Fruit fly (Drosophila melanogaster) whole organism, embryonic: ENCODE results near the gene TwdlS.

Experiments used
- Abd-B ChIP-seq: fragments of 200-800 bp; sonication (Bioruptor generic); optimal IDR thresholded peaks from 2 replicates; lab custom pipeline; 2018; ENCODE audit warnings: missing biosample characterization, mild to moderate bottlenecking, missing genetic modification characterization, moderate library complexity
- Awh ChIP-seq: fragments of 200-800 bp; sonication (Bioruptor generic); IDR thresholded peaks from 2 replicates; pipeline ENCODE4, ENCODE4 v1.3.6; 2022; ENCODE audit warnings: missing biosample characterization, missing genetic modification characterization
- CG10147 ChIP-seq: fragments of 200-800 bp; sonication (Bioruptor generic); optimal IDR thresholded peaks from 2 replicates; lab custom pipeline; 2019; ENCODE audit warnings: missing biosample characterization, mild to moderate bottlenecking, missing genetic modification characterization, moderate library complexity
- CG12104 ChIP-seq: fragments of 200-800 bp; sonication (Bioruptor generic); optimal IDR thresholded peaks from 3 replicates; lab custom pipeline; 2016; ENCODE audit warnings: missing biosample characterization, missing genetic modification characterization
- CG12769 ChIP-seq: fragments of 200-800 bp; sonication (Bioruptor generic); optimal IDR thresholded peaks from 2 replicates; lab custom pipeline; 2019; ENCODE audit warnings: missing biosample characterization, mild to moderate bottlenecking, missing genetic modification characterization, moderate library complexity
- CG13624 ChIP-seq: fragments of 200-800 bp; sonication (Bioruptor generic); optimal IDR thresholded peaks from 2 replicates; lab custom pipeline; 2016; ENCODE audit warnings: missing biosample characterization, missing genetic modification characterization
- CG13894 ChIP-seq: fragments of 200-800 bp; sonication (Bioruptor generic); optimal IDR thresholded peaks from 3 replicates; lab custom pipeline; 2018; ENCODE audit warnings: missing biosample characterization, mild to moderate bottlenecking, missing genetic modification characterization, moderate library complexity
- CG1602 ChIP-seq: fragments of 200-800 bp; sonication (Bioruptor generic); optimal IDR thresholded peaks from 3 replicates; lab custom pipeline; 2016; ENCODE audit warnings: missing biosample characterization, missing genetic modification characterization
- CG16813 ChIP-seq: fragments of 200-800 bp; sonication (Bioruptor generic); IDR thresholded peaks from 3 replicates; pipeline ENCODE4 v1.3.6; 2022; ENCODE audit warnings: missing biosample characterization, missing genetic modification characterization; ENCODE audit not compliant: partially characterized antibody
- CG17328 ChIP-seq: fragments of 200-800 bp; sonication (Bioruptor generic); IDR thresholded peaks from 2 replicates; pipeline ENCODE4 v1.3.6; 2022; ENCODE audit warnings: missing biosample characterization, missing genetic modification characterization
- CG18476 ChIP-seq: fragments of 200-800 bp; sonication (Bioruptor generic); optimal IDR thresholded peaks from 2 replicates; lab custom pipeline; 2016; ENCODE audit warnings: missing biosample characterization, mild to moderate bottlenecking, missing genetic modification characterization
- CG2116 ChIP-seq: fragments of 200-800 bp; sonication (Bioruptor generic); optimal IDR thresholded peaks from 3 replicates; lab custom pipeline; 2018; ENCODE audit warnings: missing biosample characterization, mild to moderate bottlenecking, missing genetic modification characterization
- CG2129 ChIP-seq: fragments of 200-800 bp; sonication (Bioruptor generic); IDR thresholded peaks from 2 replicates; pipeline ENCODE4 v1.3.6; 2022; ENCODE audit warnings: missing biosample characterization, missing genetic modification characterization; ENCODE audit not compliant: partially characterized antibody
- CG30431 ChIP-seq: fragments of 200-800 bp; sonication (Bioruptor generic); optimal IDR thresholded peaks from 2 replicates; lab custom pipeline; 2017; ENCODE audit warnings: missing biosample characterization, missing genetic modification characterization
- CG4328 ChIP-seq: fragments of 200-800 bp; sonication (Bioruptor generic); optimal IDR thresholded peaks from 3 replicates; lab custom pipeline; 2017; ENCODE audit warnings: missing biosample characterization, missing genetic modification reagents, missing genetic modification characterization
- CG4424 ChIP-seq: fragments of 200-800 bp; sonication (Bioruptor generic); optimal IDR thresholded peaks from 3 replicates; lab custom pipeline; 2016; ENCODE audit warnings: missing biosample characterization, missing genetic modification characterization
- CG5180 ChIP-seq: fragments of 200-800 bp; sonication (Bioruptor generic); optimal IDR thresholded peaks from 3 replicates; lab custom pipeline; 2017; ENCODE audit warnings: missing biosample characterization, missing genetic modification characterization, mild to moderate bottlenecking, moderate library complexity, missing genetic modification reagents
- CG6272 ChIP-seq: fragments of 200-800 bp; sonication (Bioruptor generic); IDR thresholded peaks from 2 replicates; pipeline ENCODE4 v1.3.6; 2022; ENCODE audit warnings: missing biosample characterization, missing genetic modification characterization
- CG7786 ChIP-seq: fragments of 200-800 bp; sonication (Bioruptor generic); optimal IDR thresholded peaks from 2 replicates; lab custom pipeline; 2016; ENCODE audit warnings: missing biosample characterization, missing genetic modification characterization
- CG8944 ChIP-seq: fragments of 200-800 bp; sonication (Bioruptor generic); optimal IDR thresholded peaks from 3 replicates; lab custom pipeline; 2016; ENCODE audit warnings: missing biosample characterization, missing genetic modification characterization
- CG9609 ChIP-seq: fragments of 200-800 bp; sonication (Bioruptor generic); optimal IDR thresholded peaks from 3 replicates; lab custom pipeline; 2016; ENCODE audit warnings: missing biosample characterization, missing genetic modification characterization
- CG9817 ChIP-seq: fragments of 200-800 bp; sonication (Bioruptor generic); optimal IDR thresholded peaks from 2 replicates; lab custom pipeline; 2018; ENCODE audit warnings: missing biosample characterization, mild to moderate bottlenecking, missing genetic modification characterization, moderate library complexity
- E2f2 ChIP-seq: fragments of 200-800 bp; sonication (Bioruptor generic); IDR thresholded peaks from 2 replicates; pipeline ENCODE4 v1.3.6; 2022; ENCODE audit warnings: missing biosample characterization, missing genetic modification characterization
- HHEX ChIP-seq: fragments of 200-800 bp; sonication (Bioruptor generic); optimal IDR thresholded peaks from 3 replicates; lab custom pipeline; 2017; ENCODE audit warnings: missing biosample characterization, mild to moderate bottlenecking, missing genetic modification characterization, missing genetic modification reagents
- Ssrp ChIP-seq: fragments of 200-800 bp; sonication (Bioruptor generic); optimal IDR thresholded peaks from 2 replicates; lab custom pipeline; 2018; ENCODE audit warnings: missing biosample characterization, mild to moderate bottlenecking, missing genetic modification characterization, moderate library complexity
- Stat92E ChIP-seq, 3 experiments: fragments of >200 bp in 2 of 3; fragments of 200-800 bp in 1 of 3; sonication (Bioruptor generic) in 1 of 3; optimal IDR thresholded peaks; 2 replicates each; lab custom pipeline; 2017 to 2019; ENCODE audit warnings: missing biosample characterization in 3 of 3, missing genetic modification characterization in 3 of 3, mild to moderate bottlenecking in 1 of 3, moderate library complexity in 1 of 3
- TFAM ChIP-seq: fragments of 200-800 bp; sonication (Bioruptor generic); optimal IDR thresholded peaks from 2 replicates; lab custom pipeline; 2017; ENCODE audit warnings: missing biosample characterization, missing genetic modification characterization, inconsistent platforms
- abd-A ChIP-seq: fragments of 200-800 bp; sonication (Bioruptor generic); optimal IDR thresholded peaks from 3 replicates; lab custom pipeline; 2019; ENCODE audit warnings: missing biosample characterization, mild to moderate bottlenecking, missing genetic modification characterization, moderate library complexity
- aop ChIP-seq: fragments of 200-800 bp; sonication (Bioruptor generic); IDR thresholded peaks from 2 replicates; pipeline ENCODE4 v1.3.6; 2022; ENCODE audit warnings: missing biosample characterization, missing genetic modification characterization
- bab2 ChIP-seq: fragments of 200-800 bp; sonication (Bioruptor generic); optimal IDR thresholded peaks from 2 replicates; lab custom pipeline; 2016; ENCODE audit warnings: missing biosample characterization, missing genetic modification characterization
- cad ChIP-seq: fragments of >200 bp; optimal IDR thresholded peaks from 2 replicates; lab custom pipeline; 2017; ENCODE audit warnings: missing biosample characterization, missing genetic modification characterization
- chinmo ChIP-seq: fragments of 200-800 bp; sonication (Bioruptor generic); IDR thresholded peaks from 4 replicates; pipeline ENCODE4 v1.3.6; 2022; ENCODE audit warnings: missing biosample characterization, missing genetic modification characterization; ENCODE audit not compliant: partially characterized antibody
- crc ChIP-seq: fragments of 200-800 bp; sonication (Bioruptor generic); optimal IDR thresholded peaks from 2 replicates; lab custom pipeline; 2016; ENCODE audit warnings: missing biosample characterization, missing genetic modification characterization
- disco-r ChIP-seq: fragments of 200-800 bp; sonication (Bioruptor generic); optimal IDR thresholded peaks from 2 replicates; lab custom pipeline; 2016; ENCODE audit warnings: missing biosample characterization, missing genetic modification characterization
- eyg ChIP-seq: fragments of 200-800 bp; sonication (Bioruptor generic); optimal IDR thresholded peaks from 3 replicates; lab custom pipeline; 2016; ENCODE audit warnings: missing biosample characterization, missing genetic modification characterization
- gfzf ChIP-seq: fragments of 200-800 bp; sonication (Bioruptor generic); optimal IDR thresholded peaks from 2 replicates; lab custom pipeline; 2016; ENCODE audit warnings: missing biosample characterization, mild to moderate bottlenecking, missing genetic modification characterization, moderate library complexity
- gro ChIP-seq: fragments of 200-800 bp; sonication (Bioruptor generic); optimal IDR thresholded peaks from 2 replicates; lab custom pipeline; 2016; ENCODE audit warnings: missing biosample characterization, missing genetic modification characterization
- gsb-n ChIP-seq: fragments of 200-800 bp; sonication (Bioruptor generic); optimal IDR thresholded peaks from 3 replicates; lab custom pipeline; 2018; ENCODE audit warnings: missing biosample characterization, mild to moderate bottlenecking, missing genetic modification characterization
- luna ChIP-seq: fragments of 200-800 bp; sonication (Bioruptor generic); optimal IDR thresholded peaks from 2 replicates; lab custom pipeline; 2016; ENCODE audit warnings: missing biosample characterization, missing genetic modification characterization
- oc ChIP-seq: fragments of 200-800 bp; sonication (Bioruptor generic); optimal IDR thresholded peaks from 2 replicates; lab custom pipeline; 2018; ENCODE audit warnings: missing biosample characterization, mild to moderate bottlenecking, missing genetic modification characterization, moderate library complexity
- row ChIP-seq: fragments of 200-800 bp; sonication (Bioruptor generic); IDR thresholded peaks from 3 replicates; pipeline ENCODE4 v1.3.6; 2022; ENCODE audit warnings: missing biosample characterization, missing genetic modification characterization
- run ChIP-seq: fragments of 200-800 bp; sonication (Bioruptor generic); optimal IDR thresholded peaks from 3 replicates; lab custom pipeline; 2018; ENCODE audit warnings: missing biosample characterization, mild to moderate bottlenecking, missing genetic modification characterization
- salm ChIP-seq: fragments of 200-800 bp; sonication (Bioruptor generic); optimal IDR thresholded peaks from 2 replicates; lab custom pipeline; 2018; ENCODE audit warnings: missing biosample characterization, mild to moderate bottlenecking, missing genetic modification characterization
- sd ChIP-seq: fragments of 200-800 bp; sonication (Bioruptor generic); optimal IDR thresholded peaks from 3 replicates; lab custom pipeline; 2018; ENCODE audit warnings: missing biosample characterization, mild to moderate bottlenecking, missing genetic modification characterization, moderate library complexity
- slp2 ChIP-seq: fragments of 200-800 bp; sonication (Bioruptor generic); optimal IDR thresholded peaks from 2 replicates; lab custom pipeline; 2016; ENCODE audit warnings: missing biosample characterization, missing genetic modification characterization
- sqz ChIP-seq: fragments of 200-800 bp; sonication (Bioruptor generic); optimal IDR thresholded peaks from 3 replicates; lab custom pipeline; 2018; ENCODE audit warnings: missing biosample characterization, mild to moderate bottlenecking, missing genetic modification characterization
- sr ChIP-seq: fragments of 200-800 bp; sonication (Bioruptor generic); IDR thresholded peaks from 3 replicates; pipeline ENCODE4 v1.3.6; 2022; ENCODE audit warnings: missing biosample characterization, missing genetic modification characterization
- tin ChIP-seq: fragments of 200-800 bp; sonication (Bioruptor generic); optimal IDR thresholded peaks from 3 replicates; lab custom pipeline; 2016; ENCODE audit warnings: missing biosample characterization, missing genetic modification characterization
- tna ChIP-seq: fragments of 200-800 bp; sonication (Bioruptor generic); IDR thresholded peaks from 2 replicates; pipeline ENCODE4 v1.3.6; 2022; ENCODE audit warnings: missing biosample characterization, missing genetic modification characterization; ENCODE audit not compliant: partially characterized antibody
- zf30C ChIP-seq: fragments of 200-800 bp; sonication (Bioruptor generic); optimal IDR thresholded peaks from 3 replicates; lab custom pipeline; 2018; ENCODE audit warnings: missing biosample characterization, mild to moderate bottlenecking, missing genetic modification characterization

Gene TwdlS

DNA sequence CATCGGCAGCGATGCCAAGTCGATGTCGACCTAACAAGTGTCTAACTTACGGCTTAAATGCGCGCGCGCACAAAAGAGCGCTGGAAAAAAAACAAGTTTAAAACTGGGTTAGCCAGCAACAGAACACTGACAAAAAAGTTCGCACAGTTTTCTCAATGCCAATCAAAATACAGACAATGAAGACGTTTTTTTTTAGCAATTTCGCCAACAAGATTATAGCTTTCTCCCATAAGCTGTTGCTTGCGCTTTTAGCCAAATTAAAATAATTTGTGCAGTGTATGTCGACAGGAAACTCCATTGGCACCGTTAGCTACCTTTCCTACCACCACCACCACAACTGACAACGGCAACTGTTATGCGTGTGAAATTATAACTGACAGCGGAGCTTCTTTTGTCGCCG is 18.1 kb downstream of the TwdlS start (continued):
- TF ChIP-seq CG9817 = peak; percentile 19
- TF ChIP-seq tin (GFP tag; lab: Kevin White, UChicago) = peak; percentile 49
- peak; percentile 7 for TF ChIP-seq CG8944
- peak; percentile 31 for TF ChIP-seq CG5180 (GFP tag; lab: Kevin White, UChicago)
- peak; percentile 41 for TF ChIP-seq E2f2
- TF ChIP-seq CG4424 (GFP tag; lab: Kevin White, UChicago) = peak; percentile 27
- peak; percentile 38 for TF ChIP-seq slp2 (GFP tag; lab: Kevin White, UChicago)
- peak; percentile 58 for TF ChIP-seq HHEX (GFP tag; lab: Kevin White, UChicago)
- no peak for TF ChIP-seq CG12104 (GFP tag; lab: Kevin White, UChicago)
- TF ChIP-seq zf30C (GFP tag; lab: Kevin White, UChicago) = no peak
- TF ChIP-seq CG30431 (GFP tag; lab: Kevin White, UChicago) = peak; percentile 1
- peak; percentile 25; the same call in 1 of the 2 replicates for TF ChIP-seq CG6272 (GFP tag; lab: Robert Waterston, UW)
- peak; percentile 36 for TF ChIP-seq CG10147 (GFP tag; lab: Kevin White, UChicago)
- no peak for TF ChIP-seq CG18476 (GFP tag; lab: Kevin White, UChicago)
- peak; percentile 29 for TF ChIP-seq CG7786 (GFP tag; lab: Kevin White, UChicago)
- TF ChIP-seq bab2 (GFP tag; lab: Kevin White, UChicago) = peak; percentile 48
- TF ChIP-seq Ssrp (tag; lab: Kevin White, UChicago) = no peak
- TF ChIP-seq gro (GFP tag; lab: Kevin White, UChicago) = peak; percentile 52
- peak; percentile 14 for TF ChIP-seq luna (GFP tag; lab: Kevin White, UChicago)
- TF ChIP-seq CG17328 = peak; percentile 54; the same call in 1 of the 2 replicates
- TF ChIP-seq TFAM (GFP tag; lab: Kevin White, UChicago) = no peak
- TF ChIP-seq aop (GFP tag; lab: Robert Waterston, UW) = no peak
- TF ChIP-seq sr = no peak; the same call in 2 of the 3 replicates
- TF ChIP-seq CG9609 (GFP tag; lab: Kevin White, UChicago) = peak; percentile 63
- peak; percentile 1 for TF ChIP-seq CG1602
- no peak for TF ChIP-seq Stat92E (GFP tag; optimal IDR thresholded peaks at IDR 0.05; lab: Kevin White, UChicago)

DNA sequence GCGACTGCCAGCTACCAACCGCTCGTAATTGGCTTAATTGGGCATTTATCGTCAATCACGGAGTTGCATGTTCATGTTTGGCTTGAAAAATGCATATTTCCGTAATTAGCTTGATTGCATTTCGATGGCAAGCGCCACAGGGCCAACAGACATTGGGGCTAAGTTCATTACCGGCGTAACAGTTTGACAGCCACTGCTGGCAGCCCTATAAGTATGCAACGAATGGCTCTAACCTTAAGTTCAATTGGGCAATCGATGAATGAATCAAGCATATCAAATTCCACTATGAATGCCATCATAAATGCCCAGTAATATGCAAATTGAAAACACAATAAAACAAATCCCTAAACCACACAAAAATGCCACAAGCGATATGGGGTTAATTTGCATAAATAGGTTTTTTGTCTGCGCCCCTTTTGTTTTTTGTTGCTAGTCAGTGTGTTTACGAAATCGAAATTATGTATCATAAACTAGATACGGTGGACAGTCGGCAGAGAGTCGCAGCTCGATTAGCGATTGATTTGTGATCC is 19.0 kb downstream of the TwdlS start:
- no peak for TF ChIP-seq tin (GFP tag; lab: Kevin White, UChicago)
- peak; percentile 44 for TF ChIP-seq gsb-n (tag; lab: Kevin White, UChicago)
- peak; percentile 41; the same call in 1 of the 2 replicates for TF ChIP-seq Awh (GFP tag; lab: Robert Waterston, UW)
- TF ChIP-seq chinmo = peak; percentile 88; the same call in 3 of the 4 replicates
- TF ChIP-seq eyg (GFP tag; lab: Kevin White, UChicago) = no peak
- peak; percentile 70 for TF ChIP-seq salm (tag; lab: Kevin White, UChicago)
- TF ChIP-seq abd-A = peak; percentile 99
- TF ChIP-seq sd (tag; lab: Kevin White, UChicago) = peak; percentile 96
- no peak for TF ChIP-seq CG13624
- TF ChIP-seq CG4328 = no peak
- TF ChIP-seq row (GFP tag; lab: Robert Waterston, UW) = peak; percentile 24; the same call in 1 of the 3 replicates
- peak; percentile 89 for TF ChIP-seq oc
- TF ChIP-seq cad (GFP tag; lab: Kevin White, UChicago) = peak; percentile 74
- TF ChIP-seq tna = no peak
- TF ChIP-seq CG2116 = no peak
- no peak for TF ChIP-seq CG16813 (GFP tag; lab: Robert Waterston, UW)
- TF ChIP-seq CG13894 (tag; lab: Kevin White, UChicago) = peak; percentile 62
- TF ChIP-seq Abd-B (GFP tag; lab: Kevin White, UChicago) = peak; percentile 7
- TF ChIP-seq crc (GFP tag; lab: Kevin White, UChicago) = no peak
- peak; percentile 87 for TF ChIP-seq CG12769 (tag; lab: Kevin White, UChicago)
- peak; percentile 96 for TF ChIP-seq run (tag; lab: Kevin White, UChicago)
- no peak for TF ChIP-seq disco-r (GFP tag; lab: Kevin White, UChicago)
- no peak for TF ChIP-seq gfzf (GFP tag; lab: Kevin White, UChicago)
- no peak for TF ChIP-seq CG2129 (GFP tag; lab: Robert Waterston, UW)
- peak; percentile 30 for TF ChIP-seq sqz (GFP tag; lab: Kevin White, UChicago)
